Worm (Caenorhabditis elegans): Measurements from ENCODE around the gene frpr-1.

Gene frpr-1

DNA sequence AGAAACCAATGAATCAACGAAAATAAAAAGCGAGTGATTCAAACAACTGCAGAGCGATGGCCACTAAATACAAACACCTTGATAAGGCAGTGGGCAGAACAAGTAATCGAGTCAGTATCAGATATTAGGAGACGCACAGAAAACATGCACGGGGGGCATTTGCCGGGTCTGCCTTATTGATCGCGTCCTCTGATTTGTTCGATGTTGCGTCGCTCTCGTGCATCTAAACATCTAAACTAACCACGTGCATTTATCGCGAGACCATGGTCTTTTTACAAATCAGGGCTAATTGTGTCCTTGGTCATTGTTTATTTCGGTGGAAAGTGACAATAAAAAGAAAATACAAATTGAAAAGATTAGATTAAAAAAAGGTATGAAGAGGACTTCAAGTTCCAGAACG is 45.5 kb downstream of the frpr-1 start, which contains the start of gene K07E3.4 (continued):
- TF ChIP-seq F57C9.4 (tag; optimal IDR thresholded peaks at IDR 0.05) (no peak), ceh-58 (GFP tag; IDR thresholded peaks at IDR 0.05) (no peak), tbp1 (GFP tag; optimal IDR thresholded peaks at IDR 0.05) (peak; percentile 26), C17E4.6 (GFP tag; IDR thresholded peaks at IDR 0.05) (no peak), cebp-1 (GFP tag; IDR thresholded peaks at IDR 0.05) (peak; percentile 28; the same call in 1 of the 2 replicates), cebp-1 (tag; optimal IDR thresholded peaks at IDR 0.05) (peak; percentile 76), hlh-26 (GFP tag; conservative IDR thresholded peaks at IDR 0.05) (no peak), zfh-2 (GFP tag; conservative IDR thresholded peaks at IDR 0.05) (no peak), tlf-1 (GFP tag; optimal IDR thresholded peaks at IDR 0.05) (peak; percentile 19), snpc-1.1 (tag; optimal IDR thresholded peaks at IDR 0.05; ENCODE audit: insufficient read depth) (no peak), aptf-3 (GFP tag; IDR thresholded peaks at IDR 0.05) (no peak), B0336.3 (GFP tag; IDR thresholded peaks at IDR 0.05) (no peak), B0261.1 (tag; optimal IDR thresholded peaks at IDR 0.05) (no peak), nfya-2 (GFP tag; IDR thresholded peaks at IDR 0.05) (no peak), attf-3 (GFP tag; conservative IDR thresholded peaks at IDR 0.05) (no peak), snpc-1.3 (tag; optimal IDR thresholded peaks at IDR 0.05; ENCODE audit: insufficient read depth) (no peak), snpc-3.4 (tag; optimal IDR thresholded peaks at IDR 0.05) (no peak), rec-8 (tag; optimal IDR thresholded peaks at IDR 0.05) (no peak), T07F8.4 (tag; optimal IDR thresholded peaks at IDR 0.05) (no peak), ZK185.1 (tag; optimal IDR thresholded peaks at IDR 0.05; ENCODE audit: poor library complexity, severe bottlenecking) (peak; percentile 9), mes-4 (tag; optimal IDR thresholded peaks at IDR 0.05) (no peak), somi-1 (GFP tag; optimal IDR thresholded peaks at IDR 0.05) (no peak), aptf-2 (GFP tag; conservative IDR thresholded peaks at IDR 0.05) (no peak), hrde-1 (tag; optimal IDR thresholded peaks at IDR 0.05; ENCODE audit: borderline replicate concordance) (no peak), dox-1 (GFP tag; IDR thresholded peaks at IDR 0.05) (peak; percentile 63; the same call in 1 of the 2 replicates), egl-18 (GFP tag; IDR thresholded peaks at IDR 0.05) (no peak), akir-1 (GFP tag; optimal IDR thresholded peaks at IDR 0.05) (no peak), snpc-4 (GFP tag; optimal IDR thresholded peaks at IDR 0.05) (no peak), snpc-4 (tag; optimal IDR thresholded peaks at IDR 0.05) (no peak), sea-2 (GFP tag; IDR thresholded peaks at IDR 0.05) (no peak), cebp-2 (GFP tag; IDR thresholded peaks at IDR 0.05) (no peak), ceh-100 (GFP tag; IDR thresholded peaks at IDR 0.05) (no peak), mcd-1 (GFP tag; IDR thresholded peaks at IDR 0.05) (no peak), madf-6 (GFP tag; IDR thresholded peaks at IDR 0.05) (no peak), fkh-3 (tag; optimal IDR thresholded peaks at IDR 0.05) (no peak), dpff-1 (tag; optimal IDR thresholded peaks at IDR 0.05) (no peak), bed-2 (GFP tag; IDR thresholded peaks at IDR 0.05) (no peak), hlh-12 (tag; optimal IDR thresholded peaks at IDR 0.05) (no peak), attf-6 (GFP tag; IDR thresholded peaks at IDR 0.05) (no peak), nfyb-1 (GFP tag; IDR thresholded peaks at IDR 0.05) (0 out of 2 replicates have a peak, but pooled peaks have one; percentile 38), F39B2.1 (GFP tag; IDR thresholded peaks at IDR 0.05) (no peak), F33H1.4 (GFP tag; IDR thresholded peaks at IDR 0.05) (no peak), F22D6.2 (tag; optimal IDR thresholded peaks at IDR 0.05) (no peak), ets-4 (GFP tag; optimal IDR thresholded peaks at IDR 0.05) (peak; percentile 8), bed-1 (GFP tag; IDR thresholded peaks at IDR 0.05) (no peak), pha-4 (tag; optimal IDR thresholded peaks at IDR 0.05) (no peak), lsy-27 (tag; optimal IDR thresholded peaks at IDR 0.05; ENCODE audit: borderline replicate concordance, insufficient read depth) (no peak), B0019.2 (GFP tag; conservative IDR thresholded peaks at IDR 0.05) (no peak), K12H6.12 (tag; optimal IDR thresholded peaks at IDR 0.05) (no peak)
